Worm (Caenorhabditis elegans): ENCODE data around the gene C46C2.5.
A peak's percentile ranks its signal among the peaks of the same experiment; 100 is the strongest.

The C46C2.5 gene

ce11 chrIV:9192522-9192921 lies at the start of gene C46C2.5:
Gene C46C2.5 (minus strand): TSS chrIV:9192622.
- TF ChIP-seq ztf-4 (tag; optimal IDR thresholded peaks at IDR 0.05) (no peak), ceh-90 (tag; optimal IDR thresholded peaks at IDR 0.05) (no peak), nhr-71 (tag; optimal IDR thresholded peaks at IDR 0.05) (no peak), pag-3 (tag; optimal IDR thresholded peaks at IDR 0.05; ENCODE audit: borderline replicate concordance, insufficient read depth) (no peak), egl-27 (tag; optimal IDR thresholded peaks at IDR 0.05) (no peak), ceh-8 (GFP tag; optimal IDR thresholded peaks at IDR 0.05) (no peak), ama-1 (optimal IDR thresholded peaks at IDR 0.05) (no peak), nhr-85 (tag) (no peak), nhr-84 (tag; optimal IDR thresholded peaks at IDR 0.05) (no peak), ces-1 (GFP tag; optimal IDR thresholded peaks at IDR 0.05) (no peak), ets-5 (GFP tag; IDR thresholded peaks at IDR 0.05) (no peak), C16A3.4 (tag; optimal IDR thresholded peaks at IDR 0.05) (no peak), lin-14 (GFP tag; optimal IDR thresholded peaks at IDR 0.05) (no peak), alr-1 (tag; optimal IDR thresholded peaks at IDR 0.05; ENCODE audit: borderline replicate concordance) (no peak), efl-1 (optimal IDR thresholded peaks at IDR 0.05) (no peak), efl-1 (GFP tag; optimal IDR thresholded peaks at IDR 0.05 in 1 of 2) (no peak), nhr-47 (tag; optimal IDR thresholded peaks at IDR 0.05) (no peak), ztf-11 (tag; optimal IDR thresholded peaks at IDR 0.05) (no peak)

ce11 chrIV:9239151-9239550 lies 46.7 kb upstream of the C46C2.5 start:
- TF ChIP-seq elt-3 (tag; optimal IDR thresholded peaks at IDR 0.05) = peak in 1 of 6 experiments; percentile 73
- no peak for TF ChIP-seq hpl-2 (GFP tag; optimal IDR thresholded peaks at IDR 0.05)
- peak; percentile 12 for TF ChIP-seq blmp-1 (tag; optimal IDR thresholded peaks at IDR 0.05)
- TF ChIP-seq xbp-1 (tag; optimal IDR thresholded peaks at IDR 0.05) = no peak

- TF ChIP-seq tbx-2 (tag; optimal IDR thresholded peaks at IDR 0.05) (peak; percentile 15), nhr-90 (tag; optimal IDR thresholded peaks at IDR 0.05; ENCODE audit: poor library complexity) (no peak), hpl-2 (GFP tag; optimal IDR thresholded peaks at IDR 0.05) (no peak), lin-35 (GFP tag; optimal IDR thresholded peaks at IDR 0.05) (peak in 1 of 2 experiments; percentile 11), Y116A8C.19 (tag; optimal IDR thresholded peaks at IDR 0.05; ENCODE audit: borderline replicate concordance) (no peak), elt-3 (tag; optimal IDR thresholded peaks at IDR 0.05) (peak in 1 of 6 experiments; percentile 65), unc-130 (tag; optimal IDR thresholded peaks at IDR 0.05) (peak; percentile 58)
Measured at ce11 chrIV:9232421-9233141, 40.2 kb upstream of the C46C2.5 start, which contains the start of gene Y11D7A.3. Gene Y11D7A.3 (plus strand): TSS chrIV:9233091.

- TF ChIP-seq unc-62 (GFP tag; optimal IDR thresholded peaks at IDR 0.05) = no peak
- no peak for TF ChIP-seq snu-23 (GFP tag; optimal IDR thresholded peaks at IDR 0.05)
- no peak for TF ChIP-seq tlp-1 (tag; optimal IDR thresholded peaks at IDR 0.05)
- TF ChIP-seq dpl-1 (GFP tag; optimal IDR thresholded peaks at IDR 0.05) = no peak
- no peak for TF ChIP-seq irx-1 (tag; optimal IDR thresholded peaks at IDR 0.05)
- no peak for TF ChIP-seq mab-9 (GFP tag; IDR thresholded peaks at IDR 0.05)
- TF ChIP-seq skn-1 (tag; optimal IDR thresholded peaks at IDR 0.05) = no peak
Measured at ce11 chrIV:9227650-9228049, 35.2 kb upstream of the C46C2.5 start.

ce11 chrIV:9224825-9225224 lies 32.4 kb upstream of the C46C2.5 start, which contains the start of gene C46C2.3:
Gene C46C2.3 (plus strand): TSS chrIV:9225125.
- TF ChIP-seq nhr-85 (tag) (no peak), fkh-8 (tag; optimal IDR thresholded peaks at IDR 0.05) (no peak), lsy-2 (tag; optimal IDR thresholded peaks at IDR 0.05) (no peak), lin-39 (tag; optimal IDR thresholded peaks at IDR 0.05) (no peak), snu-23 (GFP tag; optimal IDR thresholded peaks at IDR 0.05) (no peak), elt-3 (tag; optimal IDR thresholded peaks at IDR 0.05) (no peak), tbx-2 (tag; optimal IDR thresholded peaks at IDR 0.05) (no peak), nhr-28 (tag; optimal IDR thresholded peaks at IDR 0.05) (no peak), xbp-1 (tag; optimal IDR thresholded peaks at IDR 0.05) (no peak), fos-1 (tag; optimal IDR thresholded peaks at IDR 0.05) (no peak), lin-15B (tag; optimal IDR thresholded peaks at IDR 0.05) (no peak), ets-5 (GFP tag; IDR thresholded peaks at IDR 0.05) (no peak), aha-1 (tag; optimal IDR thresholded peaks at IDR 0.05) (no peak)

All from whole organism, L1 larva.